Fruit fly (Drosophila melanogaster) whole organism, embryonic: ENCODE measurements around the gene CDase.

Experiments
- Asciz ChIP-seq: fragments of 200-800 bp; sonication (Bioruptor generic); optimal IDR thresholded peaks from 2 replicates; lab custom pipeline; 2017; ENCODE audit warnings: missing biosample characterization, mild to moderate bottlenecking, missing genetic modification characterization, missing genetic modification reagents
- Atf3 ChIP-seq: fragments of 200-800 bp; sonication (Bioruptor generic); optimal IDR thresholded peaks from 3 replicates; lab custom pipeline; 2016; ENCODE audit warnings: missing biosample characterization, missing genetic modification characterization
- Atf6 ChIP-seq: fragments of 200-800 bp; sonication (Bioruptor generic); IDR thresholded peaks from 2 replicates; pipeline ENCODE4 v1.3.6; 2022; ENCODE audit warnings: missing biosample characterization, missing genetic modification characterization
- Bteb2 ChIP-seq: fragments of 200-800 bp; sonication (Bioruptor generic); optimal IDR thresholded peaks from 2 replicates; lab custom pipeline; 2016; ENCODE audit warnings: missing biosample characterization, missing genetic modification characterization
- CG11696 ChIP-seq: fragments of 200-800 bp; sonication (Bioruptor generic); IDR thresholded peaks from 2 replicates; pipeline ENCODE4 v1.3.6; 2022; ENCODE audit warnings: missing biosample characterization, missing genetic modification characterization
- CG13296 ChIP-seq: fragments of 200-800 bp; sonication (Bioruptor generic); optimal IDR thresholded peaks from 3 replicates; lab custom pipeline; 2018; ENCODE audit warnings: missing biosample characterization, mild to moderate bottlenecking, missing genetic modification characterization
- CG14050 ChIP-seq: fragments of 200-800 bp; sonication (Bioruptor generic); IDR thresholded peaks from 3 replicates; pipeline ENCODE4 v1.3.6; 2022; ENCODE audit warnings: missing biosample characterization, missing genetic modification characterization
- CG14860 ChIP-seq: fragments of 200-800 bp; sonication (Bioruptor generic); IDR thresholded peaks from 3 replicates; pipeline ENCODE4 v1.3.6; 2022; ENCODE audit warnings: missing biosample characterization, missing genetic modification characterization; ENCODE audit not compliant: partially characterized antibody
- CG18262 ChIP-seq: fragments of 200-800 bp; optimal IDR thresholded peaks from 3 replicates; lab custom pipeline; 2019; ENCODE audit warnings: missing biosample characterization, mild to moderate bottlenecking, missing genetic modification characterization, moderate library complexity
- CG18764 ChIP-seq: fragments of 200-800 bp; sonication (Bioruptor generic); optimal IDR thresholded peaks from 3 replicates; lab custom pipeline; 2016; ENCODE audit warnings: missing biosample characterization, missing genetic modification characterization
- CG31388 ChIP-seq: fragments of 200-800 bp; sonication (Bioruptor generic); optimal IDR thresholded peaks from 2 replicates; lab custom pipeline; 2016; ENCODE audit warnings: missing biosample characterization, missing genetic modification characterization
- CG32767 ChIP-seq: fragments of 200-800 bp; sonication (Bioruptor generic); IDR thresholded peaks from 2 replicates; pipeline ENCODE4 v1.3.6; 2022; ENCODE audit warnings: missing biosample characterization, missing genetic modification characterization
- CG34224 ChIP-seq: fragments of 200-800 bp; sonication (Bioruptor generic); IDR thresholded peaks from 3 replicates; pipeline ENCODE4 v1.3.6; 2022; ENCODE audit warnings: missing biosample characterization, missing genetic modification characterization; ENCODE audit not compliant: partially characterized antibody
- CG34376 ChIP-seq: fragments of 200-800 bp; sonication (Bioruptor generic); optimal IDR thresholded peaks from 2 replicates; lab custom pipeline; 2018; ENCODE audit warnings: missing biosample characterization, mild to moderate bottlenecking, missing genetic modification characterization
- CG43689 ChIP-seq: fragments of 200-800 bp; sonication (Bioruptor generic); IDR thresholded peaks from 2 replicates; pipeline ENCODE4 v1.3.6; 2022; ENCODE audit warnings: missing biosample characterization, missing genetic modification characterization
- CG6654 ChIP-seq: fragments of 200-800 bp; sonication (Bioruptor generic); optimal IDR thresholded peaks from 2 replicates; lab custom pipeline; 2017; ENCODE audit warnings: missing biosample characterization, mild to moderate bottlenecking, missing genetic modification characterization
- CG6854 ChIP-seq: fragments of 200-800 bp; sonication (Bioruptor generic); optimal IDR thresholded peaks from 3 replicates; lab custom pipeline; 2017; ENCODE audit warnings: missing biosample characterization, mild to moderate bottlenecking, missing genetic modification characterization
- CG8290 ChIP-seq, 3 experiments: fragments of 200-800 bp; sonication (Bioruptor generic); optimal IDR thresholded peaks; 2 replicates each; lab custom pipeline; 2016 to 2019; ENCODE audit warnings: missing biosample characterization in 3 of 3, missing genetic modification characterization in 3 of 3, mild to moderate bottlenecking in 2 of 3, moderate library complexity in 1 of 3
- CG8765 ChIP-seq: fragments of 200-800 bp; sonication (Bioruptor generic); IDR thresholded peaks from 2 replicates; pipeline ENCODE4 v1.3.6; 2022; ENCODE audit warnings: missing biosample characterization, missing genetic modification characterization
- CG8944 ChIP-seq: fragments of 200-800 bp; sonication (Bioruptor generic); optimal IDR thresholded peaks from 3 replicates; lab custom pipeline; 2016; ENCODE audit warnings: missing biosample characterization, missing genetic modification characterization
- CG9817 ChIP-seq: fragments of 200-800 bp; sonication (Bioruptor generic); optimal IDR thresholded peaks from 2 replicates; lab custom pipeline; 2018; ENCODE audit warnings: missing biosample characterization, mild to moderate bottlenecking, missing genetic modification characterization, moderate library complexity
- Dip2 ChIP-seq: fragments of 200-800 bp; sonication (Bioruptor generic); IDR thresholded peaks from 2 replicates; pipeline ENCODE4 v1.3.6; 2022; ENCODE audit warnings: missing biosample characterization, missing genetic modification characterization
- Dll ChIP-seq: fragments of 200-800 bp; sonication (Bioruptor generic); IDR thresholded peaks from 4 replicates; pipeline ENCODE4 v1.3.6; 2022; ENCODE audit warnings: missing biosample characterization, missing genetic modification characterization; ENCODE audit not compliant: partially characterized antibody
- GATAe ChIP-seq: fragments of 200-800 bp; sonication (Bioruptor generic); conservative IDR thresholded peaks from 2 replicates; pipeline ENCODE4 v1.3.6; 2022; ENCODE audit warnings: missing biosample characterization, missing genetic modification characterization
- H2.0 ChIP-seq: fragments of 200-800 bp; sonication (Bioruptor generic); IDR thresholded peaks from 2 replicates; pipeline ENCODE4 v1.3.6; 2022; ENCODE audit warnings: missing biosample characterization, missing genetic modification characterization
- Hsf ChIP-seq: fragments of 200-800 bp; sonication (Bioruptor generic); optimal IDR thresholded peaks from 3 replicates; lab custom pipeline; 2016; ENCODE audit warnings: missing biosample characterization, missing genetic modification characterization
- Mes4 ChIP-seq: fragments of 200-800 bp; sonication (Bioruptor generic); optimal IDR thresholded peaks from 2 replicates; lab custom pipeline; 2016; ENCODE audit warnings: missing biosample characterization, missing genetic modification characterization
- NK7.1 ChIP-seq: fragments of 200-800 bp; sonication (Bioruptor generic); optimal IDR thresholded peaks from 3 replicates; lab custom pipeline; 2016; ENCODE audit warnings: missing biosample characterization, missing genetic modification characterization
- Nf-YC ChIP-seq: fragments of 200-800 bp; optimal IDR thresholded peaks from 3 replicates; lab custom pipeline; 2019; ENCODE audit warnings: missing biosample characterization, mild to moderate bottlenecking, missing genetic modification characterization, moderate library complexity
- Spps ChIP-seq: fragments of 200-800 bp; sonication (Bioruptor generic); optimal IDR thresholded peaks from 2 replicates; lab custom pipeline; 2018; ENCODE audit warnings: missing biosample characterization, mild to moderate bottlenecking, missing genetic modification characterization
- Vsx1 ChIP-seq: fragments of 200-800 bp; sonication (Bioruptor generic); optimal IDR thresholded peaks from 2 replicates; lab custom pipeline; 2017; ENCODE audit warnings: missing biosample characterization, mild to moderate bottlenecking, missing genetic modification characterization, missing genetic modification reagents
- chif ChIP-seq, 2 experiments: fragments of 200-800 bp; sonication (Bioruptor generic); optimal IDR thresholded peaks; 3 replicates each; lab custom pipeline; 2016; ENCODE audit warnings: missing biosample characterization in 2 of 2, missing genetic modification characterization in 2 of 2
- dmrt99B ChIP-seq: fragments of 200-800 bp; sonication (Bioruptor generic); optimal IDR thresholded peaks from 2 replicates; lab custom pipeline; 2018; ENCODE audit warnings: missing biosample characterization, mild to moderate bottlenecking, missing genetic modification characterization, moderate library complexity
- dysf ChIP-seq: fragments of 200-800 bp; sonication (Bioruptor generic); IDR thresholded peaks from 3 replicates; pipeline ENCODE4 v1.3.6; 2022; ENCODE audit warnings: missing biosample characterization, missing genetic modification characterization
- eve ChIP-seq, 2 experiments: fragments of >200 bp; optimal IDR thresholded peaks; 2 replicates each; lab custom pipeline; 2017; ENCODE audit warnings: missing biosample characterization in 2 of 2, missing genetic modification characterization in 2 of 2
- ewg ChIP-seq: fragments of 200-800 bp; sonication (Bioruptor generic); optimal IDR thresholded peaks from 3 replicates; lab custom pipeline; 2017; ENCODE audit warnings: mild to moderate bottlenecking, missing biosample characterization, missing genetic modification reagents, missing genetic modification characterization
- fu2 ChIP-seq: fragments of 200-800 bp; sonication (Bioruptor generic); optimal IDR thresholded peaks from 2 replicates; lab custom pipeline; 2016; ENCODE audit warnings: missing biosample characterization, missing genetic modification characterization
- gcm ChIP-seq: fragments of 200-800 bp; sonication (Bioruptor generic); optimal IDR thresholded peaks from 2 replicates; lab custom pipeline; 2019; ENCODE audit warnings: missing biosample characterization, mild to moderate bottlenecking, missing genetic modification characterization, moderate library complexity
- gsb ChIP-seq: fragments of 200-800 bp; sonication (Bioruptor generic); IDR thresholded peaks from 2 replicates; pipeline ENCODE4 v1.3.6; 2022; ENCODE audit warnings: missing biosample characterization, missing genetic modification characterization
- gsb-n ChIP-seq: fragments of 200-800 bp; sonication (Bioruptor generic); optimal IDR thresholded peaks from 3 replicates; lab custom pipeline; 2018; ENCODE audit warnings: missing biosample characterization, mild to moderate bottlenecking, missing genetic modification characterization
- h ChIP-seq: fragments of >200 bp; optimal IDR thresholded peaks from 2 replicates; lab custom pipeline; 2017
- ham ChIP-seq: fragments of 200-800 bp; sonication (Bioruptor generic); IDR thresholded peaks from 2 replicates; pipeline ENCODE4 v1.3.6; 2022; ENCODE audit warnings: missing biosample characterization, missing genetic modification characterization
- hbn ChIP-seq: fragments of 200-800 bp; sonication (Bioruptor generic); IDR thresholded peaks from 2 replicates; pipeline ENCODE4 v1.3.6; 2022; ENCODE audit warnings: missing biosample characterization, missing genetic modification characterization; ENCODE audit not compliant: partially characterized antibody
- inv ChIP-seq: fragments of 200-800 bp; sonication (Bioruptor generic); IDR thresholded peaks from 2 replicates; pipeline ENCODE4 v1.3.6; 2022; ENCODE audit warnings: missing biosample characterization, missing genetic modification characterization; ENCODE audit not compliant: partially characterized antibody
- otp ChIP-seq: fragments of 200-800 bp; sonication (Bioruptor generic); IDR thresholded peaks from 3 replicates; pipeline ENCODE4, ENCODE4 v1.3.6; 2022; ENCODE audit warnings: missing biosample characterization, missing genetic modification characterization
- scrt ChIP-seq: fragments of 200-800 bp; sonication (Bioruptor generic); optimal IDR thresholded peaks from 2 replicates; lab custom pipeline; 2018; ENCODE audit warnings: missing biosample characterization, mild to moderate bottlenecking, missing genetic modification characterization, moderate library complexity
- sens ChIP-seq: fragments of 200-800 bp; sonication (Bioruptor generic); peaks from one replicate; lab custom pipeline; 2016; ENCODE audit warnings: missing biosample characterization, missing genetic modification characterization
- tap ChIP-seq: fragments of 200-800 bp; optimal IDR thresholded peaks from 3 replicates; lab custom pipeline; 2019; ENCODE audit warnings: missing biosample characterization, mild to moderate bottlenecking, missing genetic modification characterization, moderate library complexity
- tin ChIP-seq: fragments of 200-800 bp; sonication (Bioruptor generic); optimal IDR thresholded peaks from 3 replicates; lab custom pipeline; 2016; ENCODE audit warnings: missing biosample characterization, missing genetic modification characterization
- unc-4 ChIP-seq: fragments of 200-800 bp; sonication (Bioruptor generic); IDR thresholded peaks from 2 replicates; pipeline ENCODE4 v1.3.6; 2022; ENCODE audit warnings: missing biosample characterization, missing genetic modification characterization; ENCODE audit not compliant: partially characterized antibody
- zfh2 ChIP-seq: fragments of 200-800 bp; sonication (Bioruptor generic); optimal IDR thresholded peaks from 2 replicates; lab custom pipeline; 2016; ENCODE audit warnings: missing biosample characterization, missing genetic modification characterization

CDase gene

dm6 chr3R:30413795-30414194, 45.5 kb upstream of the CDase start (continued):
- no peak for TF ChIP-seq NK7.1 (GFP tag; lab: Kevin White, UChicago)
- TF ChIP-seq CG11696, result no peak
- TF ChIP-seq chif (GFP tag; optimal IDR thresholded peaks at IDR 0.05; lab: Kevin White, UChicago), result peak; percentile 18 to 61
- TF ChIP-seq gsb (GFP tag; lab: Robert Waterston, UW), result no peak
- peak; percentile 32 for TF ChIP-seq Mes4
- TF ChIP-seq GATAe (GFP tag; lab: Robert Waterston, UW), result no peak
- no peak for TF ChIP-seq CG13296
- TF ChIP-seq dysf (GFP tag; lab: Robert Waterston, UW), result peak; percentile 62; the same call in 1 of the 3 replicates
- TF ChIP-seq Asciz (GFP tag; lab: Kevin White, UChicago), result peak; percentile 52
- no peak for TF ChIP-seq hbn
- TF ChIP-seq CG18262 (tag; lab: Kevin White, UChicago), result peak; percentile 53
- TF ChIP-seq gcm (GFP tag; lab: Kevin White, UChicago), result peak; percentile 32
- no peak for TF ChIP-seq CG14860 (GFP tag; lab: Robert Waterston, UW)
- TF ChIP-seq ewg (GFP tag; lab: Kevin White, UChicago), result peak; percentile 43
- TF ChIP-seq CG8765 (GFP tag; lab: Robert Waterston, UW), result peak; percentile 56; the same call in 1 of the 2 replicates
- no peak for TF ChIP-seq CG31388 (GFP tag; lab: Kevin White, UChicago)
- no peak for TF ChIP-seq CG9817 (tag; lab: Kevin White, UChicago)
- no peak for TF ChIP-seq CG34376 (GFP tag; lab: Kevin White, UChicago)
- TF ChIP-seq Dll (GFP tag; lab: Robert Waterston, UW), result no peak
- peak in 1 of 2 experiments; percentile 14 for TF ChIP-seq eve (GFP tag; optimal IDR thresholded peaks at IDR 0.05; lab: Kevin White, UChicago)
- TF ChIP-seq otp (GFP tag; lab: Robert Waterston, UW), result peak; percentile 71; the same call in 2 of the 3 replicates
- TF ChIP-seq CG34224 (GFP tag; lab: Robert Waterston, UW), result no peak
- TF ChIP-seq Vsx1 (GFP tag; lab: Kevin White, UChicago), result peak; percentile 45
- TF ChIP-seq Hsf, result peak; percentile 62
- peak; percentile 20 for TF ChIP-seq scrt
- TF ChIP-seq Spps (tag; lab: Kevin White, UChicago), result peak; percentile 33
- peak; percentile 44 for TF ChIP-seq CG18764 (GFP tag; lab: Kevin White, UChicago)
- TF ChIP-seq unc-4, result no peak
- TF ChIP-seq CG43689 (GFP tag; lab: Robert Waterston, UW), result no peak
- no peak for TF ChIP-seq CG6854 (GFP tag; lab: Kevin White, UChicago)
- TF ChIP-seq CG8944, result peak; percentile 39
- TF ChIP-seq CG6654 (GFP tag; lab: Kevin White, UChicago), result peak; percentile 36
- TF ChIP-seq Atf6, result peak; percentile 19; the same call in 1 of the 2 replicates
- TF ChIP-seq inv (GFP tag; lab: Robert Waterston, UW), result no peak
- TF ChIP-seq Dip2 (GFP tag; lab: Robert Waterston, UW), result no peak
- TF ChIP-seq CG14050, result no peak
- 0 out of 2 replicates have a peak, but pooled peaks have one; percentile 38 for TF ChIP-seq H2.0 (GFP tag; lab: Robert Waterston, UW)
- peak; percentile 37 for TF ChIP-seq Atf3
- peak; percentile 89 for TF ChIP-seq sens (GFP tag; lab: Kevin White, UChicago)
- TF ChIP-seq Nf-YC (tag; lab: Kevin White, UChicago), result no peak
- no peak for TF ChIP-seq h (lab: Kevin White, UChicago)
- TF ChIP-seq dmrt99B (tag; lab: Kevin White, UChicago), result peak; percentile 66
- peak; percentile 59 for TF ChIP-seq tin (GFP tag; lab: Kevin White, UChicago)
- TF ChIP-seq gsb-n (tag; lab: Kevin White, UChicago), result peak; percentile 47
- TF ChIP-seq CG8290 (GFP tag; optimal IDR thresholded peaks at IDR 0.05; lab: Kevin White, UChicago), result no peak
- peak in 1 of 2 experiments; percentile 52 for TF ChIP-seq CG8290 (tag; optimal IDR thresholded peaks at IDR 0.05; lab: Kevin White, UChicago)
- TF ChIP-seq Bteb2, result no peak
- no peak for TF ChIP-seq ham (GFP tag; lab: Robert Waterston, UW)
- TF ChIP-seq CG32767 (GFP tag; lab: Robert Waterston, UW), result 0 out of 2 replicates have a peak, but pooled peaks have one; percentile 23
- no peak for TF ChIP-seq fu2
- no peak for TF ChIP-seq zfh2 (GFP tag; lab: Kevin White, UChicago)
- peak; percentile 17 for TF ChIP-seq tap
